Fruit fly (Drosophila melanogaster): Measurements from ENCODE around the gene sstn.

Gene sstn

DNA sequence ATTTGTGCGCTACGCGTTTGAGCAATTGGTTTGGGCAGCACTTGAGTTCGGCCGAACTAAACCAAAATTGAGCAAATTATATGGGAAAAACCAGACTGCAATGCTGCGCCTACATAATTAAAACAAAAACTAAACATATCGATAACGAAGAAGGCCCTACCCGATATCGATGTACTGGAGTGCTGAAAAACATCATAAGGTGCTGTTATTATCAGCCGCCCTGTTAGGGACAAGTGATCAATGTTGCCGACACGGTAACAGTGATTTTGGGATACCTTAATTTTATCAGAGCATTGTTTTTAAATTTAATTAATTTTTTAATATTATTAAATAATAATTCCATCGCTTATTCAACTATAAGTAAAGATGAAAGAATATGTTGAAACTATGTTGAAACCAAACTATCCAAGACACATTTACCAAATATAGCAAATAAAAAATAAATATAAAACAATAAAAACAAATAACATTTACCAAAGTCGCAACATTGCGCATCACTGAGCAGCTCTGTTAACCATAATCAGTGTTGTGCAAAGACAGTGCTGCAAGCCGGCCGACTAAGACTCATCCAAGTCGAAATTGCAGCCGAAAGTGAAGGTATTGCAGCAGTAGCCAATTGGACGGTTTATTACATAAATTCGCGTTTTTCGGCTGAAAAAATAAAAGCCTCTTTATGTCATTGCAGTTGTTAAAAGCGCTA is at the start of gene sstn, which contains the start of the genes Plp and GlyRS:
Gene sstn, minus strand, starts transcription at position 131 of the 700 bp plus-strand sequence.
Gene Plp, minus strand, starts transcription at position 136 of the 700 bp plus-strand sequence.
Gene GlyRS, plus strand, starts transcription at position 554 of the 700 bp plus-strand sequence.
- no peak for TF ChIP-seq CG8319 (GFP tag; optimal IDR thresholded peaks at IDR 0.05)
- TF ChIP-seq CG31627 (GFP tag; optimal IDR thresholded peaks at IDR 0.05) = no peak
- TF ChIP-seq dac (GFP tag; optimal IDR thresholded peaks at IDR 0.05) = no peak
- TF ChIP-seq net (GFP tag; optimal IDR thresholded peaks at IDR 0.05) = peak; percentile 11
- TF ChIP-seq CG3919 (GFP tag; optimal IDR thresholded peaks at IDR 0.05) = peak; percentile 18
- no peak for TF ChIP-seq Sox102F (GFP tag; optimal IDR thresholded peaks at IDR 0.05)
- peak; percentile 29 for TF ChIP-seq pdm3 (GFP tag; optimal IDR thresholded peaks at IDR 0.05)
- TF ChIP-seq OdsH (GFP tag; optimal IDR thresholded peaks at IDR 0.05) = peak; percentile 41
- TF ChIP-seq dsx (GFP tag; optimal IDR thresholded peaks at IDR 0.05; ENCODE audit: poor library complexity, severe bottlenecking) = peak; percentile 41
- no peak for TF ChIP-seq Hr39 (GFP tag; optimal IDR thresholded peaks at IDR 0.05)
- TF ChIP-seq CG9139 (GFP tag; optimal IDR thresholded peaks at IDR 0.05) = no peak
- no peak for TF ChIP-seq Gug (GFP tag; IDR thresholded peaks at IDR 0.05)
- TF ChIP-seq Ets96B (tag; optimal IDR thresholded peaks at IDR 0.05) = peak; percentile 28
- peak; percentile 19 for TF ChIP-seq Eip93F (GFP tag; optimal IDR thresholded peaks at IDR 0.05)
- TF ChIP-seq CG4318 (GFP tag; optimal IDR thresholded peaks at IDR 0.05) = no peak
- peak; percentile 45 for TF ChIP-seq CG32006 (GFP tag; optimal IDR thresholded peaks at IDR 0.05)
- TF ChIP-seq Smox (GFP tag; optimal IDR thresholded peaks at IDR 0.05) = no peak
- peak; percentile 36 for TF ChIP-seq acj6 (GFP tag; optimal IDR thresholded peaks at IDR 0.05)
- no peak for TF ChIP-seq CG6163 (GFP tag; IDR thresholded peaks at IDR 0.05)
- TF ChIP-seq spab (GFP tag; optimal IDR thresholded peaks at IDR 0.05) = no peak
- no peak for TF ChIP-seq CG10669 (GFP tag; optimal IDR thresholded peaks at IDR 0.05)
- TF ChIP-seq vri (GFP tag; optimal IDR thresholded peaks at IDR 0.05) = peak; percentile 24
- TF ChIP-seq topi (GFP tag; optimal IDR thresholded peaks at IDR 0.05) = no peak
- TF ChIP-seq ss (GFP tag; optimal IDR thresholded peaks at IDR 0.05) = peak in 1 of 2 experiments; percentile 33
- TF ChIP-seq fd85E (GFP tag; optimal IDR thresholded peaks at IDR 0.05) = no peak
- peak; percentile 20 for TF ChIP-seq esn (GFP tag; optimal IDR thresholded peaks at IDR 0.05)
- peak; percentile 26 for TF ChIP-seq CG34406 (GFP tag; optimal IDR thresholded peaks at IDR 0.05)
- TF ChIP-seq CG3032 (tag; optimal IDR thresholded peaks at IDR 0.05) = peak; percentile 33
- peak in 1 of 2 experiments; percentile 19 for TF ChIP-seq salr (GFP tag; optimal IDR thresholded peaks at IDR 0.05)
- peak; percentile 17 for TF ChIP-seq fd59A (GFP tag; optimal IDR thresholded peaks at IDR 0.05)
- TF ChIP-seq CG16779 (tag; optimal IDR thresholded peaks at IDR 0.05) = peak; percentile 0
- peak; percentile 0 for TF ChIP-seq lz (GFP tag; optimal IDR thresholded peaks at IDR 0.05)
- TF ChIP-seq Eip78C (GFP tag) = peak; percentile 57
- TF ChIP-seq Eip75B (GFP tag; optimal IDR thresholded peaks at IDR 0.05) = peak; percentile 12
- TF ChIP-seq CG6808 (GFP tag; optimal IDR thresholded peaks at IDR 0.05) = no peak
- peak; percentile 28 for TF ChIP-seq CG8632 (GFP tag; optimal IDR thresholded peaks at IDR 0.05)
- TF ChIP-seq CG15336 (GFP tag; IDR thresholded peaks at IDR 0.05) = 0 out of 2 replicates have a peak, but pooled peaks have one; percentile 23
- TF ChIP-seq Ets21C (GFP tag; optimal IDR thresholded peaks at IDR 0.05) = no peak
- TF ChIP-seq fkh (GFP tag; optimal IDR thresholded peaks at IDR 0.05) = no peak
- TF ChIP-seq achi (GFP tag; optimal IDR thresholded peaks at IDR 0.05) = peak; percentile 33
- no peak for TF ChIP-seq CG6276 (GFP tag; optimal IDR thresholded peaks at IDR 0.05)
- no peak for TF ChIP-seq CG11762 (GFP tag; optimal IDR thresholded peaks at IDR 0.05; ENCODE audit: insufficient read depth)
- TF ChIP-seq CG10631 (GFP tag; optimal IDR thresholded peaks at IDR 0.05) = peak; percentile 55
- TF ChIP-seq CG8119 (GFP tag; IDR thresholded peaks at IDR 0.05) = no peak
- no peak for TF ChIP-seq eg (GFP tag; IDR thresholded peaks at IDR 0.05)
- peak; percentile 17 for TF ChIP-seq CG6792 (GFP tag; optimal IDR thresholded peaks at IDR 0.05)
- TF ChIP-seq CG11902 (GFP tag; optimal IDR thresholded peaks at IDR 0.05) = no peak
- no peak for TF ChIP-seq CG11294 (GFP tag; IDR thresholded peaks at IDR 0.05)
- no peak for TF ChIP-seq Hr38 (GFP tag; optimal IDR thresholded peaks at IDR 0.05)
- peak; percentile 33 for TF ChIP-seq Blimp-1 (GFP tag; optimal IDR thresholded peaks at IDR 0.05)
- no peak for TF ChIP-seq CG1621 (tag; optimal IDR thresholded peaks at IDR 0.05)
